Fruit fly (Drosophila melanogaster) whole organism, wandering third instar larva: Measurements from ENCODE around the gene meru.

Experiments
- CG32264 ChIP-seq: fragments of 200-800 bp; sonication (Bioruptor generic); optimal IDR thresholded peaks from 2 replicates; lab custom pipeline; 2016; ENCODE audit warnings: missing biosample characterization, missing genetic modification characterization
- CG9705 ChIP-seq: fragments of 200-800 bp; sonication (Bioruptor generic); optimal IDR thresholded peaks from 2 replicates; lab custom pipeline; 2018; ENCODE audit warnings: missing biosample characterization, mild to moderate bottlenecking, missing genetic modification characterization
- Hnf4 ChIP-seq: fragments of 200-800 bp; sonication (Bioruptor generic); optimal IDR thresholded peaks from 2 replicates; lab custom pipeline; 2016; ENCODE audit warnings: missing biosample characterization, mild to moderate bottlenecking, missing genetic modification characterization
- Hr78 ChIP-seq: fragments of >200 bp; optimal IDR thresholded peaks from 2 replicates; lab custom pipeline; 2017; ENCODE audit warnings: missing biosample characterization, missing genetic modification characterization
- Myc ChIP-seq: fragments of >200 bp; optimal IDR thresholded peaks from 2 replicates; lab custom pipeline; 2017
- N ChIP-seq: fragments of >200 bp; optimal IDR thresholded peaks from 2 replicates; lab custom pipeline; 2018; ENCODE audit warnings: missing biosample characterization, missing external identifiers, missing genetic modification characterization
- dl ChIP-seq, 2 experiments: fragments of 175-275, 200-275 bp in 1 of 2; fragments of 200-275 bp in 1 of 2; sonication (Bioruptor generic); optimal IDR thresholded peaks; lab custom pipeline; 2018; ENCODE audit warnings: mild to moderate bottlenecking in 2 of 2, missing biosample characterization in 2 of 2, missing genetic modification characterization in 2 of 2, moderate library complexity in 2 of 2; ENCODE audit not compliant: partially characterized antibody in 2 of 2, insufficient read depth in 1 of 2
- ey ChIP-seq: fragments of 200-800 bp; sonication (Bioruptor generic); optimal IDR thresholded peaks from 2 replicates; lab custom pipeline; 2016; ENCODE audit warnings: missing biosample characterization, missing genetic modification characterization
- jim ChIP-seq: fragments of 175-275, 200-325 bp; sonication (Bioruptor generic); optimal IDR thresholded peaks from 2 replicates; lab custom pipeline; 2016; ENCODE audit warnings: missing biosample characterization, mild to moderate bottlenecking, missing genetic modification characterization
- lola ChIP-seq: fragments of >200 bp; optimal IDR thresholded peaks from 2 replicates; lab custom pipeline; 2017; ENCODE audit warnings: missing biosample characterization, missing genetic modification characterization
- rgr ChIP-seq: fragments of 200-800 bp; sonication (Bioruptor generic); optimal IDR thresholded peaks from 3 replicates; lab custom pipeline; 2016; ENCODE audit warnings: missing biosample characterization, mild to moderate bottlenecking, missing genetic modification characterization
- usp ChIP-seq: fragments of >200 bp; optimal IDR thresholded peaks from 2 replicates; lab custom pipeline; 2017; ENCODE audit warnings: missing biosample characterization, missing genetic modification characterization

DNA sequence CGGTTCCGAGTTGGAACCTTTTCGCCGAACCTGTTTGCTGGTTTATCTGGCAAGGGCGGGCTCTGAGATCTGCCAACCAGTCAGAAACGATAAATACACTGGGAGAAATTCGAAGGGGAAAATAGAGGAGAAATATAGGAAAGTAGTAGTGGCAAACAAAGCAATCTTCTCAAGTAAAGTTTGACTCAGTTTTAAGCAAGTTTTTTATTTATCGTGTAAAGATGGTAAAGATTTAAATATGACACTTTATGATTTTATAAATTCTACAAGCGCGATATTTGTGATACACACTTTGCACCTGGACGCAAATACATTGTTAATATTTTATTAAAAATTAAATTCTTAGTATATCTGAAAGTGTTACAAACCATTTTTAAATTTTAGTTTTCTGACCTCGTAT lies 3.8 kb upstream of the meru start:
- TF ChIP-seq Myc (lab: Kevin White, UChicago) (no peak), CG32264 (GFP tag; lab: Kevin White, UChicago) (no peak), lola (no peak), N (GFP tag; lab: Kevin White, UChicago) (no peak), rgr (GFP tag; lab: Kevin White, UChicago) (no peak), Hr78 (no peak), Hnf4 (no peak), usp (no peak), jim (no peak), CG9705 (no peak), ey (GFP tag; lab: Kevin White, UChicago) (no peak), dl (GFP tag; optimal IDR thresholded peaks at IDR 0.05; lab: Kevin White, UChicago; ENCODE audit: insufficient read depth in 1 of 2, partially characterized antibody in 2 of 2) (no peak)
